Fruit fly (Drosophila melanogaster): ENCODE measurements around the gene emb.

Gene emb

DNA sequence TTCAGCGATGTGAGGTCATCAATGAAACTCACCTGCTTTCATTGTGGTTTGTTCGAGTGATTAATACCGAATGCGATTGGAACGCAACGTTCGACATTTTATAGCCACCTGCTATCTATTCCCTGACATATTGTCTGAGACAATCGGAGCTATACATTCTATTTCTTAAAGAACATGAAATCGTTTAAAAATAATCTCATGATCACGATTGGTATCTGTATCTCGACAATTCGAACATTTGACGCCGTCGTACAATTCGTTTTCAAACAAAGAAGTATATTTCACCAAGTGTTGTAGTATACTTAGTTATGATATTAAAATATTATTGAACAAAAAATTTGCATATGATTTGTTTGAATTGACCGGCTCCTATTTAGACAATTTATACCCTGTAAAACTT lies 8.5 kb upstream of the emb start, which contains the start of gene Peritrophin-15b:
TSS of gene Peritrophin-15b (minus strand) at position 101 of the 400 bp plus-strand sequence.
- TF ChIP-seq zf30C (GFP tag; optimal IDR thresholded peaks at IDR 0.05) (no peak), Deaf1 (tag; optimal IDR thresholded peaks at IDR 0.05) (no peak), jing (GFP tag; optimal IDR thresholded peaks at IDR 0.05) (no peak), nmo (GFP tag; optimal IDR thresholded peaks at IDR 0.05) (no peak), Hr3 (GFP tag; optimal IDR thresholded peaks at IDR 0.05) (no peak), bsh (GFP tag; optimal IDR thresholded peaks at IDR 0.05) (no peak), wek (GFP tag; optimal IDR thresholded peaks at IDR 0.05) (no peak), sna (GFP tag; IDR thresholded peaks at IDR 0.05; ENCODE audit: partially characterized antibody) (no peak), CG31224 (GFP tag; IDR thresholded peaks at IDR 0.05) (no peak), CG9727 (GFP tag; optimal IDR thresholded peaks at IDR 0.05) (no peak)

DNA sequence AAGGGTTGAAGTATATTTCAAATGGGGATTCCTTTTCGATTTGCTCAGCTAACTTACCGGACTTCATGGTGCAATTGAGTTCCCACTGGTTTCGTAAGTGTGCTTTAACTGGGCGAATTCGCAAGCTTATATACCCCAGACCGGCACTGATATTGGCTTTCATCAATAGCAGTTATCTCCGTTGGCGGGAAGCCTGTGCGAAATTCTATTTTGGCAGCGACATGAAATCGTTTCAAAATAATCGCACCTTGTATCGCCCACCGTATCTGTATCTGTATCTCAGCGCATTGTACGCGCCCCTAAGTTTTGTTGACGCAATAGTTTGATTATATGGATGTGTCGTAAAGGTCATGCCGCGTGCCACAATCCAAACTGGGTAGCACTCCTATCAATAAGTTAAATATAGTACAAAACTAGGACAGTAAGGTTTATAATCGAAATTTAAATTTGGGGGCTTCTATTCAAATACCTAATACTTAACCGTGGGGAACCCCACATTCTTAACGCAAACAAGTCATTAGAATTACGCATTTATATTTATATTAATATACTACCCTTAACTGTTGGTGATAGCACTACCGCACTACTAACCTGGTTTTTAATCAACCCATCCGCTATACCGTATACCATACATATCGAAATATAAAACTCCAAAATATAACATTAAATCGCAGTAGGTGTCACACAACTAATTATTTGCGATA lies 7.2 kb upstream of the emb start, which contains the start of the genes Peritrophin-15a and CG13385:
TSS of gene Peritrophin-15a (minus strand) at position 101 of the 704 bp plus-strand sequence.
TSS of gene CG13385 (plus strand) at position 654 of the 704 bp plus-strand sequence.
- TF ChIP-seq chinmo (GFP tag; IDR thresholded peaks at IDR 0.05; ENCODE audit: partially characterized antibody) (no peak), CG14050 (GFP tag; IDR thresholded peaks at IDR 0.05) (no peak), zfh1 (GFP tag; IDR thresholded peaks at IDR 0.05) (no peak), CG4360 (GFP tag; IDR thresholded peaks at IDR 0.05) (no peak), CG7745 (tag; optimal IDR thresholded peaks at IDR 0.05) (no peak), CG10267 (tag; optimal IDR thresholded peaks at IDR 0.05) (no peak), CG4424 (GFP tag; optimal IDR thresholded peaks at IDR 0.05) (no peak), her (GFP tag; optimal IDR thresholded peaks at IDR 0.05) (no peak), Hey (tag; optimal IDR thresholded peaks at IDR 0.05) (no peak), CG31441 (GFP tag; IDR thresholded peaks at IDR 0.05) (no peak), tgo (GFP tag; IDR thresholded peaks at IDR 0.05) (no peak), kni (GFP tag; optimal IDR thresholded peaks at IDR 0.05) (no peak), ro (GFP tag; IDR thresholded peaks at IDR 0.05) (no peak), pho (GFP tag; optimal IDR thresholded peaks at IDR 0.05) (no peak), MBD-R2 (GFP tag; IDR thresholded peaks at IDR 0.05) (no peak), schlank (tag; optimal IDR thresholded peaks at IDR 0.05) (no peak), pan (optimal IDR thresholded peaks at IDR 0.05) (no peak), pan (GFP tag; optimal IDR thresholded peaks at IDR 0.05 in 1 of 2, IDR thresholded peaks at IDR 0.05 in 1 of 2) (no peak), cad (GFP tag; optimal IDR thresholded peaks at IDR 0.05) (no peak), tio (GFP tag; optimal IDR thresholded peaks at IDR 0.05) (no peak), CG16813 (GFP tag; IDR thresholded peaks at IDR 0.05; ENCODE audit: partially characterized antibody) (no peak)

DNA sequence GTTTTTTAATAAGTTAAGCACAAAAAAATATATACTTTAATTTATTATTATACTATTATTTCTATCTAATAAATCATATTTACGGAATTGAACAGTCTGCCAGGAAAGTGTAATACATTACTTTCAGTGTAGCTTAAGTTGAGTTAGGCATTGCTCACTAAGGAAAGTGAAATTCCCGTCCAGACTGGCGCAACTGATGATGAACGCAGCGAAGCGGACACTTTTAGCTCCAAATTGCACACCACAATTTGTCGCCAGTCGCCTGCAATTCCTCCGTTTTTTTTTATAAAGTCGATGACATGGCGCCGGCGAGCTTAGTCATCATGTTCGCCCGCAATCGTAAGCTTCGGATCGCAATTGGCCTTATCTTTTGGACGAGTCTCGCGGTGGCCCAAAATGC lies 4.7 kb upstream of the emb start, which contains the start of gene CG13386:
TSS of gene CG13386 (plus strand) at position 301 of the 400 bp plus-strand sequence.
- TF ChIP-seq prd (optimal IDR thresholded peaks at IDR 0.05) = no peak
- peak; percentile 7; the same call in 1 of the 3 replicates for TF ChIP-seq prd (GFP tag; IDR thresholded peaks at IDR 0.05)
- no peak for TF ChIP-seq Ada2b (GFP tag; IDR thresholded peaks at IDR 0.05)
- no peak for TF ChIP-seq CG10274 (GFP tag; optimal IDR thresholded peaks at IDR 0.05)
- TF ChIP-seq pros (GFP tag; optimal IDR thresholded peaks at IDR 0.05) = no peak
- no peak for TF ChIP-seq CG2116 (GFP tag; optimal IDR thresholded peaks at IDR 0.05)
- TF ChIP-seq CG15011 (GFP tag; optimal IDR thresholded peaks at IDR 0.05) = no peak
- no peak for TF ChIP-seq CkIIα-i1 (GFP tag; IDR thresholded peaks at IDR 0.05)
- TF ChIP-seq HLH54F (GFP tag; optimal IDR thresholded peaks at IDR 0.05) = no peak
- no peak for TF ChIP-seq kah (GFP tag; optimal IDR thresholded peaks at IDR 0.05)
- peak; percentile 22 for TF ChIP-seq Ets65A (GFP tag)
